Fruit fly (Drosophila melanogaster): Measurements from ENCODE around the gene ds.

ds gene

DNA sequence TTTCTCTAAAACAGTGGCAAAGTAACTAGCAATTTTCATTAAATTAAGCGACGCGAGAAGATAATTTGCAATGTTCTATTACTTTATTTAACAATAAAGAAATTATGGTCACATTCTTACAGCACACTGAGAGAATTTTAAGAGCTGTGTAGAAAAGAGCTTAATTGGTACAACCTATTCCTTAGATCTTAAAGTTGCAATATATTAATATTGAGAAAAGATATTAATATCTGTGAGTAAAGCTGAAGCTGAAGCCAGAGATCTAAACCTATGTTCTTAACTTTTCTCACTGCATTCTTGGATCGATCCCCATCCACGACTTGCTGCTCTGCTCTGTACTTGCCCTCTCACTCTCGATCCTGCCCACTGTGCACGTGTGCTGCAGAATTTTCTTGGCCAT lies 30.0 kb downstream of the ds start:
- TF ChIP-seq Dll (optimal IDR thresholded peaks at IDR 0.05): no peak
- TF ChIP-seq pan (optimal IDR thresholded peaks at IDR 0.05): no peak
- no peak for TF ChIP-seq usp (GFP tag; optimal IDR thresholded peaks at IDR 0.05)
- no peak for TF ChIP-seq EcR (GFP tag; optimal IDR thresholded peaks at IDR 0.05)
- no peak for TF ChIP-seq CG8478 (optimal IDR thresholded peaks at IDR 0.05)
- no peak for TF ChIP-seq psq (optimal IDR thresholded peaks at IDR 0.05)

- TF ChIP-seq pan (optimal IDR thresholded peaks at IDR 0.05) (no peak), Dll (optimal IDR thresholded peaks at IDR 0.05) (no peak), CG8478 (optimal IDR thresholded peaks at IDR 0.05) (no peak), EcR (GFP tag; optimal IDR thresholded peaks at IDR 0.05) (no peak), usp (GFP tag; optimal IDR thresholded peaks at IDR 0.05) (no peak), psq (optimal IDR thresholded peaks at IDR 0.05) (no peak)
Measured at dm6 chr2L:684089-684488, 30.7 kb downstream of the ds start.

dm6 chr2L:683078-683477 lies 31.7 kb downstream of the ds start:
- TF ChIP-seq usp (GFP tag; optimal IDR thresholded peaks at IDR 0.05) (no peak), Dll (optimal IDR thresholded peaks at IDR 0.05) (no peak), EcR (GFP tag; optimal IDR thresholded peaks at IDR 0.05) (no peak), CG8478 (optimal IDR thresholded peaks at IDR 0.05) (no peak), pan (optimal IDR thresholded peaks at IDR 0.05) (no peak), psq (optimal IDR thresholded peaks at IDR 0.05) (no peak)

DNA sequence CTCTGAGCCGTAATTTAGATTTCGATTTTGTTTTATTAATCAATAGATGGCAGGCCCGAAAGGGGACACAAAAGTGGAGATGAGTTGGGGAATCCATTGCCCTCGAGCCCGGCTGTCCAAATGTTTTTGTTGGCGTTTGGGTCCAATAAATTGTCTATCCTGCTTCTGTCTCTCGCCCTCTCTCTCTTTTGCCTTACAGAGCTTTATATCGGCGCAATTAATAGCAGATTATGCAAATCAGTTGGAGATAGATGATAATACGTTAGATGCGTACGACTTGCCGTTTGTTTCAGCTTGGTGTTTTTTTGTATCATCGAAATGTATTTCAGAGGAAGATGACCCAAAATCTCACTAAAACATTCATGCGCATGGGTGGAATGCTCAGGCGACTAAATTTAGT lies 34.9 kb downstream of the ds start:
- TF ChIP-seq psq (optimal IDR thresholded peaks at IDR 0.05) (no peak), usp (GFP tag; optimal IDR thresholded peaks at IDR 0.05) (no peak), CG8478 (optimal IDR thresholded peaks at IDR 0.05) (no peak), EcR (GFP tag; optimal IDR thresholded peaks at IDR 0.05) (no peak), pan (optimal IDR thresholded peaks at IDR 0.05) (no peak), Dll (optimal IDR thresholded peaks at IDR 0.05) (no peak)

DNA sequence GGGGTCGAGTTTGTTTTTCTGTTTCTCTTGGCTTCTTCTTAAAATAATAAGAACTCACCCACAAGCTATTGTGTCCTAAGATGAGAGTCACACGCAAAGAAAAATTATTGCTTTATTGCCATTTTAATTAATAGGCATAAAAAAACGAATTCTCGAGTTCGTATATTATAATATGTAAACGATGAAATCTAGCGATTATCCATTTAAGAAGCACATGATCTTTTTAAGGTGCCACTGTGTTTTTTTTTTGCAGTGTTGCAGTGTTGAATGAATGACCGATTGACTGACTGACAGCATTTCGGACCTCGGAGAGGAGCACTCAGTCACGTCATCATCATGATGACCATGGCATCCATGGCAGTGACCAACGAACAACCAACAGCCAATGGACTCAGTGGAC lies 39.9 kb downstream of the ds start:
- no peak for TF ChIP-seq psq (optimal IDR thresholded peaks at IDR 0.05)
- no peak for TF ChIP-seq Dll (optimal IDR thresholded peaks at IDR 0.05)

DNA sequence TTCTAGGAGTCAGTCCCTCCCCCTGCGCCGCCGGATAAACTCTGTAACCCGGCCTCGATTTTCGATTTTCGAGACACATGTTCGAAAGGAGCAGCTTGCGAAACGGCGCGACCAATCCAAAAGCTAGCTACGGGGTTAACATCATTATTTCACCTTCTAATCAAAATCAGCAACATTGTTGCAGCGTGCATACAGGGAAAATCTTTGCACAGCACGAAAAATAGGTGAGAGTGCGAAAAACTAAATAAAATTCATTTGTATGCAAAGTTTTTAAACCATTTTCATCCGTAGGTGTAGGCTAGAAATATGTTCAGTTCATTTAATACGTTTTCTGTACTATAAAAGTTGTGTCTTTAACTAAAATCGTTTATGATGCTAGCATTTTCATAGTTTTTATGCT lies 42.5 kb downstream of the ds start:
- TF ChIP-seq EcR (GFP tag; optimal IDR thresholded peaks at IDR 0.05): no peak
- no peak for TF ChIP-seq usp (GFP tag; optimal IDR thresholded peaks at IDR 0.05)
- TF ChIP-seq psq (optimal IDR thresholded peaks at IDR 0.05): no peak
- TF ChIP-seq CG8478 (optimal IDR thresholded peaks at IDR 0.05): no peak
- TF ChIP-seq Dll (optimal IDR thresholded peaks at IDR 0.05): no peak
- no peak for TF ChIP-seq pan (optimal IDR thresholded peaks at IDR 0.05)

DNA sequence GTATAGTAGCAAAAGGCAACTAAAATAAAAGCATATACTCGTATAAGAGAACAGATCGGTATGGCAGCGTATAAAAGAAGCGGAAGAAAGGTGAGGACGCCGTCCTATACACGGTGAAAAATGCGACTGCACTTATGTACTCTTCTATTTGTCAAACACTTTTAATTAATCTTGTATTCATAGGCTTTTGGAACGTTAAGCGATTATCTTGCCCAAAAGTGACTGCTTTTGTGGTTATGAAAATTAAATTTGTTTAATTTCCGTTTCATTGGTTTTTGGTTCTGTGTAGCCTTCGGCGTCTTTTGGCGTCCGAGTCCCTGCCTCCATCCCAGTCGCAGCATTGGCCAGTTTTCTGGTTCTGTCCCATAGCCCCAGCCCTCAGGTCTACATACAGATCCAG lies 44.0 kb downstream of the ds start:
- TF ChIP-seq pan (optimal IDR thresholded peaks at IDR 0.05) (no peak), Dll (optimal IDR thresholded peaks at IDR 0.05) (no peak), CG8478 (optimal IDR thresholded peaks at IDR 0.05) (no peak), EcR (GFP tag; optimal IDR thresholded peaks at IDR 0.05) (no peak)

DNA sequence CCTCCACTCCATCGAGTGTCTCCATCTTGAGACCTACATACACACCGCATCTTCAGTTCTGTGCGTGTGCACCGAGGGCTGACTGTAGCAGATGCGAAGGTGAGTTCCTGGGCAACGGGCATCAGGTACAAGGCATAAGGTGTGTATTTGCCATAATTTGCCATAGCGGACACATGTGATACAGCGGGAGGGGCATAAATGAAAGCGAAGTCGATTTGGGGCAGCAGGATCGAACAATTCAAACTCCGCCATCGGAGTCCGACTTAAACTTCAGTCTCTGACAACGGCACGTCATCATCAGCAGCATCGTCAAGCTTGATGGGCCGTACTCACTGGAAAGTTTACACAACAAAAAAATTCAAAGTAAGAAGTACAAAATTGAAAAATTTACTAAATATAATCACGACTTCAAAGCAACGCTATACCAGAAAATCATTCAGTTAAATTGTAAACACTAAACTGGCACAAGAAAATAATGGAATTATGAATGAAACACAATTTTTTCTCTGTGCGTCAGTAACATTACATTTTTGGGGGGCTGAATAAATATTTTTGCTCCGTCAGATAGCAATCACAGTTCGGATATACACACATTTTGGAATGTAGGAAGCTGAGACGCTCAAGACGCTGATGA lies 45.7 kb downstream of the ds start:
- TF ChIP-seq Dll (optimal IDR thresholded peaks at IDR 0.05): no peak
- TF ChIP-seq psq (optimal IDR thresholded peaks at IDR 0.05): no peak
- TF ChIP-seq usp (GFP tag; optimal IDR thresholded peaks at IDR 0.05): no peak
- TF ChIP-seq EcR (GFP tag; optimal IDR thresholded peaks at IDR 0.05): no peak
- TF ChIP-seq pan (optimal IDR thresholded peaks at IDR 0.05): no peak
- no peak for TF ChIP-seq CG8478 (optimal IDR thresholded peaks at IDR 0.05)

dm6 chr2L:664306-664705 lies 50.5 kb downstream of the ds start:
- TF ChIP-seq usp (GFP tag; optimal IDR thresholded peaks at IDR 0.05): no peak

- TF ChIP-seq CG8478 (optimal IDR thresholded peaks at IDR 0.05) (no peak), EcR (GFP tag; optimal IDR thresholded peaks at IDR 0.05) (no peak), usp (GFP tag; optimal IDR thresholded peaks at IDR 0.05) (no peak), psq (optimal IDR thresholded peaks at IDR 0.05) (no peak), Dll (optimal IDR thresholded peaks at IDR 0.05) (no peak), pan (optimal IDR thresholded peaks at IDR 0.05) (no peak)
Measured at dm6 chr2L:660979-661378, 53.8 kb downstream of the ds start.

DNA sequence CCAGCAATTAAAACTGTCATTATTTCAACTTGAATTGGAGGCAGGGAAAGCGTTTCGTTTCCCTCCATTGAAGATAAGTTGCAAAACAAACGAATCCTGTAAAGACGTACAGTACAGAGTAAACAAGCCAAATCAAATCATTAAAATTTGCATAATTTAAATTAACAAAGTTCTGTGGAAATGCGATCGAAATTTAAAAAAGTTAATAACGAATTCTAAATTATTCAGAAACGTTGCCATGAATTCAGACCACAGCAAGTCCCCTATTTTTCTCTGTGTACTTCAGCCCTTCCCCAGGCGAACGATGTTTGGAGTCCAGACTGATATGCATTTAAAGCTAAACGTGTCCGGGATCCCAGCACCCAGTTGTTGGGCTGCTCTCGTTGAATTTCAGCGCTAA lies 56.8 kb downstream of the ds start:
- no peak for TF ChIP-seq CG8478 (optimal IDR thresholded peaks at IDR 0.05)
- no peak for TF ChIP-seq Dll (optimal IDR thresholded peaks at IDR 0.05)
- no peak for TF ChIP-seq pan (optimal IDR thresholded peaks at IDR 0.05)
- TF ChIP-seq psq (optimal IDR thresholded peaks at IDR 0.05): no peak
- TF ChIP-seq EcR (GFP tag; optimal IDR thresholded peaks at IDR 0.05): no peak
- TF ChIP-seq usp (GFP tag; optimal IDR thresholded peaks at IDR 0.05): no peak

DNA sequence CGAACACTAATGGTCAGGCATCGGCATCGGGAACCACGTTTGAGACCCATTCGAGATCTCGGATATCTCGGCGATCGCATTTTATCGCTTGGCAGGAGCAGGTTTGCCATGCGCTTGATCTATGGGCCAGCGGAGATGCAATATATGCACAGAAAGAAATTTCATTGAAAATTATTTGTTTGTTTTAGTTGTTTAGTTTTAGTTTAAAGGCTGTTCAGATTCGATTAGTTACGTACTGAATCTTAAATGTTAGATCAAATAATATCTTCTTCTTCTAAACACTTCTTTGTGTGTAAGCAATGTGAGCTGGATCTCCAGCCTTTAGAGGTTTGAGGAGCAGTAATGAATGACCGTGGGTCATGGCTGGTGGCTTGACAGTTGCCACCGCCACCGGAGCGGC lies 61.0 kb downstream of the ds start:
- TF ChIP-seq CG8478 (optimal IDR thresholded peaks at IDR 0.05): no peak
- TF ChIP-seq psq (optimal IDR thresholded peaks at IDR 0.05): no peak
- no peak for TF ChIP-seq usp (GFP tag; optimal IDR thresholded peaks at IDR 0.05)
- TF ChIP-seq Dll (optimal IDR thresholded peaks at IDR 0.05): no peak
- no peak for TF ChIP-seq pan (optimal IDR thresholded peaks at IDR 0.05)
- no peak for TF ChIP-seq EcR (GFP tag; optimal IDR thresholded peaks at IDR 0.05)

- no peak for TF ChIP-seq Dll (optimal IDR thresholded peaks at IDR 0.05)
Measured at dm6 chr2L:650864-651263, 63.9 kb downstream of the ds start.

DNA sequence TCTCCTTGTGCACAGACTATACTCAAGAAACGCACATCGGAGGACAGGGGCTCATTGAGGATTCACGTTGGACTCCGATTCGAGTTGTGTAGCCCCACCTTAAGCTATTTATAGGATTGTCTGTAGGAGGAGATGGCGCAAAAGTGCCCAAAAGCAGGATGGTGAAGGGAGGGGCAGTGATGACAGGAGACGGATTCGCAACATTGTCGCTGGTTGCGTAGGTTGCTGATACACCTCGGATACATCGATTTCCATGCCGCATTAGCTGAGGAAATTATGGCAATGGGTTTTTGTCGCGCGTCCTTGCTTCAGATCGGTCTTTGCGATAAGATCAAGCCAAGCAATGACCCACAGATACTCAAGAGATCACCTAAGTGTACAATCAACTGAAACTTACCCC lies 67.2 kb downstream of the ds start:
- TF ChIP-seq CG8478 (optimal IDR thresholded peaks at IDR 0.05) (no peak), EcR (GFP tag; optimal IDR thresholded peaks at IDR 0.05) (no peak), psq (optimal IDR thresholded peaks at IDR 0.05) (no peak), Dll (optimal IDR thresholded peaks at IDR 0.05) (no peak), pan (optimal IDR thresholded peaks at IDR 0.05) (no peak), usp (GFP tag; optimal IDR thresholded peaks at IDR 0.05) (no peak)

Measured in whole organism.